Worm (Caenorhabditis elegans) whole organism, L4 larva: ENCODE data around the gene F46B6.5.

ENCODE experiments used
- D1046.2 ChIP-seq: fragments of 200-800 bp; sonication (Bioruptor generic); IDR thresholded peaks from 2 replicates; pipeline ENCODE4 v1.3.6; 2022; ENCODE audit warnings: missing genetic modification characterization, missing compliant biosample characterization
- F44E2.7 ChIP-seq: fragments of 200-800 bp; sonication (Bioruptor generic); IDR thresholded peaks from 2 replicates; pipeline ENCODE4 v2.1.2; 2022; ENCODE audit warnings: missing genetic modification characterization, missing compliant biosample characterization
- F49E8.2 ChIP-seq: sonication (generic microtip); optimal IDR thresholded peaks from 2 replicates; lab custom pipeline; 2016; ENCODE audit warnings: missing compliant biosample characterization, mild to moderate bottlenecking, missing genetic modification characterization, borderline replicate concordance
- Y105C5A.15 ChIP-seq: fragments of 200-800 bp; sonication (Bioruptor generic); IDR thresholded peaks from 2 replicates; pipeline ENCODE4 v1.3.6; 2022; ENCODE audit warnings: missing genetic modification characterization, missing compliant biosample characterization
- Y75B8A.6 ChIP-seq: fragments of 200-800 bp; sonication (Bioruptor generic); IDR thresholded peaks from 2 replicates; pipeline ENCODE4 v1.3.6; 2022; ENCODE audit warnings: missing genetic modification reagents, missing genetic modification characterization, missing compliant biosample characterization
- arid-1 ChIP-seq: fragments of 200-800 bp; sonication (Bioruptor generic); conservative IDR thresholded peaks from 2 replicates; pipeline ENCODE4 v1.3.6; 2022; ENCODE audit warnings: missing genetic modification reagents, missing genetic modification characterization, missing compliant biosample characterization
- attf-4 ChIP-seq: sonication (generic microtip); optimal IDR thresholded peaks from 3 replicates; lab custom pipeline; 2017; ENCODE audit warnings: missing biosample characterization, missing genetic modification characterization
- ceh-20 ChIP-seq: fragments of 200-800 bp; sonication (Bioruptor generic); IDR thresholded peaks from 2 replicates; pipeline ENCODE4 v1.3.6; 2022; ENCODE audit warnings: missing genetic modification reagents, missing genetic modification characterization, missing compliant biosample characterization
- ceh-82 ChIP-seq: sonication (generic microtip); optimal IDR thresholded peaks from 2 replicates; lab custom pipeline; 2017; ENCODE audit warnings: missing biosample characterization, missing genetic modification characterization
- daf-12 ChIP-seq: fragments of 150-350 bp; optimal IDR thresholded peaks from 2 replicates; lab custom pipeline; 2014; ENCODE audit warnings: missing biosample characterization, missing genetic modification reagents, missing genetic modification characterization
- dpl-1 ChIP-seq: fragments of 150-350 bp; optimal IDR thresholded peaks from 2 replicates; lab custom pipeline; 2014; ENCODE audit warnings: missing biosample characterization, missing genetic modification reagents, missing genetic modification characterization
- egl-27 ChIP-seq: sonication (generic microtip); optimal IDR thresholded peaks from 3 replicates; lab custom pipeline; 2017; ENCODE audit warnings: missing biosample characterization, missing genetic modification reagents, missing genetic modification characterization
- hif-1 ChIP-seq, 2 experiments: sonication (generic microtip); optimal IDR thresholded peaks; 2 replicates each; lab custom pipeline; 2016 to 2017; ENCODE audit warnings: missing compliant biosample characterization in 2 of 2, missing genetic modification characterization in 2 of 2, missing genetic modification reagents in 2 of 2, missing genotype in 2 of 2, mild to moderate bottlenecking in 1 of 2
- hlh-30 ChIP-seq: sonication (generic microtip); optimal IDR thresholded peaks from 2 replicates; lab custom pipeline; 2017; ENCODE audit warnings: antibody characterized with exemption, mild to moderate bottlenecking, missing genetic modification characterization, missing compliant biosample characterization; ENCODE audit not compliant: insufficient read depth
- lin-1 ChIP-seq: fragments of 200-800 bp; sonication (Bioruptor generic); IDR thresholded peaks from 2 replicates; pipeline ENCODE4 v1.3.6; 2022; ENCODE audit warnings: missing genetic modification reagents, missing genetic modification characterization, missing compliant biosample characterization
- lin-13 ChIP-seq: fragments of 150-350 bp; optimal IDR thresholded peaks from 2 replicates; lab custom pipeline; 2014; ENCODE audit warnings: missing biosample characterization, missing genetic modification reagents, missing genetic modification characterization
- lin-15B ChIP-seq: fragments of 150-350 bp; sonication (generic microtip); optimal IDR thresholded peaks from 3 replicates; lab custom pipeline; 2014; ENCODE audit warnings: missing biosample characterization, missing genetic modification characterization
- lsy-2 ChIP-seq, 2 experiments: fragments of 150-350 bp in 1 of 2; sonication (generic microtip) in 1 of 2; optimal IDR thresholded peaks; 2 replicates each; lab custom pipeline; 2014 to 2017; ENCODE audit warnings: missing biosample characterization in 2 of 2, missing genetic modification characterization in 2 of 2
- madf-9 ChIP-seq: fragments of 200-800 bp; sonication (Bioruptor generic); conservative IDR thresholded peaks from 2 replicates; pipeline ENCODE4 v1.3.6; 2022; ENCODE audit warnings: missing genetic modification reagents, missing genetic modification characterization, missing compliant biosample characterization
- mes-2 ChIP-seq: sonication (generic microtip); optimal IDR thresholded peaks from 2 replicates; lab custom pipeline; 2016; ENCODE audit warnings: missing genotype, mild to moderate bottlenecking, missing genetic modification characterization, missing compliant biosample characterization; ENCODE audit not compliant: poor library complexity, severe bottlenecking
- mxl-2 ChIP-seq: fragments of 200-800 bp; sonication (Bioruptor generic); conservative IDR thresholded peaks from 2 replicates; pipeline ENCODE4 v1.3.6; 2022; ENCODE audit warnings: missing genetic modification reagents, missing genetic modification characterization, missing compliant biosample characterization
- mxl-3 ChIP-seq: fragments of 200-800 bp; sonication (Bioruptor generic); optimal IDR thresholded peaks from 2 replicates; lab custom pipeline; 2018; ENCODE audit warnings: mild to moderate bottlenecking, missing genetic modification characterization, missing compliant biosample characterization
- nhr-102 ChIP-seq: sonication (generic microtip); optimal IDR thresholded peaks from 2 replicates; lab custom pipeline; 2016; ENCODE audit warnings: mild to moderate bottlenecking, missing genetic modification characterization, moderate library complexity, missing compliant biosample characterization
- nhr-6 ChIP-seq: fragments of 150-350 bp; optimal IDR thresholded peaks from 2 replicates; lab custom pipeline; 2014; ENCODE audit warnings: missing biosample characterization, missing genetic modification characterization
- php-3 ChIP-seq: fragments of 200-800 bp; sonication (Bioruptor generic); IDR thresholded peaks from 2 replicates; pipeline ENCODE4 v1.3.6; 2022; ENCODE audit warnings: missing genetic modification reagents, missing genetic modification characterization, missing compliant biosample characterization
- pqm-1 ChIP-seq: sonication (generic microtip); optimal IDR thresholded peaks from 2 replicates; lab custom pipeline; 2017; ENCODE audit warnings: missing biosample characterization, missing genetic modification characterization
- saeg-2 ChIP-seq: fragments of 200-800 bp; sonication (Bioruptor generic); IDR thresholded peaks from 2 replicates; pipeline ENCODE4 v1.3.6; 2022; ENCODE audit warnings: missing genetic modification reagents, missing genetic modification characterization, missing compliant biosample characterization
- set-16 ChIP-seq: fragments of 200-800 bp; sonication (Bioruptor generic); IDR thresholded peaks from 2 replicates; pipeline ENCODE4 v1.3.6; 2022; ENCODE audit warnings: missing genetic modification reagents, missing genetic modification characterization, missing compliant biosample characterization
- snpc-4 ChIP-seq: fragments of 150-350 bp; optimal IDR thresholded peaks from 2 replicates; lab custom pipeline; 2014; ENCODE audit warnings: missing biosample characterization, missing genetic modification characterization
- tra-1 ChIP-seq: fragments of 200-800 bp; sonication (Bioruptor generic); IDR thresholded peaks from 2 replicates; pipeline ENCODE4 v1.3.6; 2022; ENCODE audit warnings: missing genetic modification reagents, missing genetic modification characterization, missing compliant biosample characterization
- unc-130 ChIP-seq: sonication (generic microtip); optimal IDR thresholded peaks from 2 replicates; lab custom pipeline; 2016; ENCODE audit warnings: missing genetic modification reagents, missing genetic modification characterization, missing compliant biosample characterization
- unc-39 ChIP-seq: sonication (generic microtip); optimal IDR thresholded peaks from 2 replicates; lab custom pipeline; 2017; ENCODE audit warnings: missing biosample characterization, missing genetic modification characterization
- unc-62 ChIP-seq, 3 experiments: fragments of 150-350 bp in 1 of 3; sonication (generic microtip); optimal IDR thresholded peaks in 2 of 3; peaks in 1 of 3; 1 replicate in 1 of 3; 2 replicates in 2 of 3; lab custom pipeline; 2014 to 2017; ENCODE audit warnings: missing biosample characterization in 3 of 3, missing genetic modification characterization in 3 of 3, missing genetic modification reagents in 3 of 3, missing genotype in 1 of 3
- zag-1 ChIP-seq: fragments of 150-350 bp; optimal IDR thresholded peaks from 2 replicates; lab custom pipeline; 2014; ENCODE audit warnings: missing biosample characterization, missing genetic modification characterization

Gene F46B6.5

DNA sequence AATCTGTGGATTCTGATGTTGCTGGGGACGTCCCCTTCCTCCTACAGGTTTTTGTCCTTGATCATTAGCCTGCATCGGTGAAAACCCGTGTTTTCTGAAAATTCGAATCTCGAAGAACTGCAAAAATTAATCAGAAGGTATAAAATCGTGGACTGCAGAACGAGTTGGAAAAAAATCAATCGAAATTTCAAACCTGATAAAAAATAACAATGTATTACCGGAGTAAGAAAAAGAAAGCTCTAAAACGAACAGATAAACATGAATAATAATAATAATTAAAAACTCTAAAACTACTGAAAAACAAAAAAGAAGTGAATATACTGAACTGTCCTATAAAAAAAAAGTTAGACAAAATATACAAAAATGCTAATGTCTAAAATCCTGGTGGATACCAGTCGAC lies at the start of gene F46B6.5:
Gene F46B6.5, minus strand, starts transcription at position 101 of the 400 bp plus-strand sequence.
- no peak for TF ChIP-seq daf-12
- TF ChIP-seq Y75B8A.6 (GFP tag; lab: Robert Waterston, UW): no peak
- TF ChIP-seq D1046.2 (GFP tag; lab: Robert Waterston, UW): no peak
- no peak for TF ChIP-seq lin-1
- no peak for TF ChIP-seq F44E2.7
- TF ChIP-seq unc-39: no peak

ce11 chrV:9824149-9824548 lies 41.3 kb upstream of the F46B6.5 start, which contains the start of gene str-2:
Gene str-2 (minus strand): TSS chrV:9824249.
- TF ChIP-seq dpl-1 (GFP tag; lab: Kevin White, UChicago) (no peak), unc-39 (no peak), mes-2 (tag; lab: Kevin White, UChicago) (no peak), hlh-30 (tag; lab: Kevin White, UChicago) (no peak), nhr-102 (tag; lab: Kevin White, UChicago) (no peak), D1046.2 (GFP tag; lab: Robert Waterston, UW) (no peak), pqm-1 (tag; lab: Kevin White, UChicago) (no peak), snpc-4 (tag; lab: Kevin White, UChicago) (no peak), mxl-2 (GFP tag; lab: Robert Waterston, UW) (no peak), tra-1 (GFP tag; lab: Robert Waterston, UW) (no peak), lsy-2 (tag; optimal IDR thresholded peaks at IDR 0.05; lab: Kevin White, UChicago) (no peak), ceh-20 (GFP tag; lab: Robert Waterston, UW) (no peak), hif-1 (tag; optimal IDR thresholded peaks at IDR 0.05; lab: Kevin White, UChicago) (no peak)

- no peak for TF ChIP-seq nhr-6 (tag; lab: Kevin White, UChicago)
- peak in 1 of 2 experiments; percentile 6 for TF ChIP-seq unc-62 (GFP tag; optimal IDR thresholded peaks at IDR 0.05 in 1 of 2; lab: Kevin White, UChicago)
- no peak for TF ChIP-seq unc-62 (tag; optimal IDR thresholded peaks at IDR 0.05; lab: Kevin White, UChicago)
- no peak for TF ChIP-seq snpc-4 (tag; lab: Kevin White, UChicago)
Observed at ce11 chrV:9821724-9822123, 38.9 kb upstream of the F46B6.5 start, which contains the start of gene str-193. Gene str-193 (minus strand): TSS chrV:9821824.

ce11 chrV:9816390-9816789 lies 33.5 kb upstream of the F46B6.5 start, which contains the start of gene sru-31:
Gene sru-31 (plus strand): TSS chrV:9816690.
- TF ChIP-seq F49E8.2 (tag; lab: Kevin White, UChicago) (no peak), lin-15B (tag; lab: Kevin White, UChicago) (no peak)

- TF ChIP-seq lin-13 (GFP tag; lab: Kevin White, UChicago): no peak
- TF ChIP-seq attf-4 (tag; lab: Kevin White, UChicago): no peak
- no peak for TF ChIP-seq arid-1 (GFP tag; lab: Robert Waterston, UW)
- no peak for TF ChIP-seq php-3
- no peak for TF ChIP-seq snpc-4 (tag; lab: Kevin White, UChicago)
- no peak for TF ChIP-seq unc-130 (GFP tag; lab: Kevin White, UChicago)
- no peak for TF ChIP-seq madf-9
- no peak for TF ChIP-seq egl-27 (tag; lab: Kevin White, UChicago)
- TF ChIP-seq ceh-82 (tag; lab: Kevin White, UChicago): no peak
- no peak for TF ChIP-seq set-16 (GFP tag; lab: Robert Waterston, UW)
- no peak for TF ChIP-seq Y105C5A.15 (GFP tag; lab: Robert Waterston, UW)
- TF ChIP-seq mxl-2 (GFP tag; lab: Robert Waterston, UW): no peak
- no peak for TF ChIP-seq zag-1
- TF ChIP-seq saeg-2 (GFP tag; lab: Robert Waterston, UW): no peak
- no peak for TF ChIP-seq unc-39
- TF ChIP-seq mxl-3 (GFP tag; lab: Kevin White, UChicago): no peak
Observed at ce11 chrV:9813527-9813926, 30.7 kb upstream of the F46B6.5 start, which contains the start of gene sru-30. Gene sru-30 (plus strand): TSS chrV:9813827.
